Worm (Caenorhabditis elegans) whole organism, L2 larva: ENCODE measurements around the gene F23D12.3.

Experiments used
- F13H6.1 ChIP-seq: sonication (generic microtip); optimal IDR thresholded peaks from 2 replicates; lab custom pipeline; 2016; ENCODE audit warnings: missing genetic modification characterization, missing compliant biosample characterization
- alr-1 ChIP-seq: fragments of 150-350 bp; optimal IDR thresholded peaks from 2 replicates; lab custom pipeline; 2014; ENCODE audit warnings: missing biosample characterization, missing genetic modification characterization
- egl-27 ChIP-seq: sonication (generic microtip); optimal IDR thresholded peaks from 3 replicates; lab custom pipeline; 2017; ENCODE audit warnings: missing biosample characterization, missing genetic modification reagents, missing genetic modification characterization
- elt-1 ChIP-seq: fragments of 150-350 bp; optimal IDR thresholded peaks from 2 replicates; lab custom pipeline; 2014; ENCODE audit warnings: missing biosample characterization, missing genetic modification characterization
- snpc-4 ChIP-seq: fragments of 150-350 bp; optimal IDR thresholded peaks from 2 replicates; lab custom pipeline; 2014; ENCODE audit warnings: missing biosample characterization, missing genetic modification characterization
- unc-62 ChIP-seq: fragments of 150-350 bp; optimal IDR thresholded peaks from 2 replicates; lab custom pipeline; 2014; ENCODE audit warnings: missing biosample characterization, missing genetic modification reagents, missing genetic modification characterization

- no peak for TF ChIP-seq egl-27 (tag; lab: Kevin White, UChicago)
- no peak for TF ChIP-seq unc-62
- no peak for TF ChIP-seq elt-1
- no peak for TF ChIP-seq F13H6.1 (tag; lab: Kevin White, UChicago)
- no peak for TF ChIP-seq alr-1 (tag; lab: Kevin White, UChicago)
- no peak for TF ChIP-seq snpc-4 (tag; lab: Kevin White, UChicago)
Measured at ce11 chrX:14491103-14491502, 48.7 kb downstream of the F23D12.3 start.
